Fruit fly (Drosophila melanogaster) Kc167 (cell line): Measurements from ENCODE around the gene CG3165.

Experiments
- Myc ChIP-seq: fragments of >200 bp; optimal IDR thresholded peaks from 2 replicates; lab custom pipeline; 2017; ENCODE audit warnings: missing external identifiers
- Sin3A ChIP-seq: fragments of >200 bp; optimal IDR thresholded peaks from 2 replicates; lab custom pipeline; 2018; ENCODE audit warnings: missing external identifiers
- h ChIP-seq: fragments of >200 bp; optimal IDR thresholded peaks from 3 replicates; lab custom pipeline; 2018; ENCODE audit warnings: missing external identifiers
- insv ChIP-seq: fragments of >200 bp; optimal IDR thresholded peaks from 3 replicates; lab custom pipeline; 2018; ENCODE audit warnings: missing external identifiers
- psq ChIP-seq: fragments of >200 bp; optimal IDR thresholded peaks from 2 replicates; lab custom pipeline; 2017; ENCODE audit warnings: missing external identifiers
- ttk ChIP-seq: sonication (Bioruptor generic); optimal IDR thresholded peaks from 2 replicates; lab custom pipeline; 2017; ENCODE audit warnings: missing external identifiers

CG3165 gene

dm6 chr2L:3022986-3023385, 46.1 kb downstream of the CG3165 start, which contains the start of the genes alpha4GT1 and Prp40:
alpha4GT1 (minus strand) TSS chr2L:3023141.
Prp40 (plus strand) TSS chr2L:3023226.
- TF ChIP-seq insv (lab: Kevin White, UChicago) (no peak), psq (no peak), Sin3A (lab: Kevin White, UChicago) (no peak), Myc (lab: Kevin White, UChicago) (no peak), h (lab: Kevin White, UChicago) (no peak), ttk (lab: Kevin White, UChicago) (no peak)
